Worm (Caenorhabditis elegans): ENCODE results near the gene Y9C9A.13.

DNA sequence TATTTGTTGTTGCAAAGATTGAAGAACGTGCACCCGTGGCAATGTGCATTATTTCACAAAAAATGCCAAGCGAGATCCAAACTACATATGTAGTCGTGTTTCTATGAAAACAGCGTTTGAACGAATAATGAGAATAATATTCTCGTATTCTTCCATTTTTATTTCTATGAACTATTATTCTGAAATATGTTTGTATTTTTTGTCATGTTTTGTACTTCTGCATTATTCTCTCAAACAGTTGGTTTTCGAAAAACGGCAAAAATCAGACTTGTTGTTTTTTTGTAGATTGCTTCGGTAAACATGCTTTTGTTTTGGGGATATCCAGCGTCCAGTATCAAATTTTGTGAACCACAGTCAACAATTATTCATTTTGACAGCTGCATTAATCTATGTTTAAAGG lies 16.9 kb upstream of the Y9C9A.13 start, which contains the start of gene clec-177:
- TF ChIP-seq ceh-9 (tag; optimal IDR thresholded peaks at IDR 0.05) (no peak), ceh-22 (tag; optimal IDR thresholded peaks at IDR 0.05) (no peak), ceh-48 (tag; optimal IDR thresholded peaks at IDR 0.05) (no peak)
